Fruit fly (Drosophila melanogaster) whole organism, pupa: Measurements from ENCODE around the gene sgg.

Experiments
- CG10348 ChIP-seq: fragments of 200-800 bp; sonication (Bioruptor generic); IDR thresholded peaks from 2 replicates; pipeline ENCODE4 v1.3.6; 2022; ENCODE audit warnings: missing biosample characterization, missing genetic modification characterization
- CG12605 ChIP-seq: fragments of 200-800 bp; sonication (Bioruptor generic); IDR thresholded peaks from 2 replicates; pipeline ENCODE4 v1.3.6; 2022; ENCODE audit warnings: missing biosample characterization, missing genetic modification characterization
- CG13204 ChIP-seq: fragments of 200-800 bp; sonication (Bioruptor generic); optimal IDR thresholded peaks from 2 replicates; lab custom pipeline; 2018; ENCODE audit warnings: missing biosample characterization, mild to moderate bottlenecking, missing genetic modification characterization, moderate library complexity
- CG14655 ChIP-seq: fragments of 200-800 bp; sonication (Bioruptor generic); optimal IDR thresholded peaks from 3 replicates; lab custom pipeline; 2017; ENCODE audit warnings: mild to moderate bottlenecking, missing biosample characterization, missing genetic modification reagents, missing genetic modification characterization
- CG34367 ChIP-seq: fragments of 200-800 bp; sonication (Bioruptor generic); optimal IDR thresholded peaks from 2 replicates; lab custom pipeline; 2018; ENCODE audit warnings: missing biosample characterization, mild to moderate bottlenecking, missing genetic modification characterization
- CG4496 ChIP-seq: fragments of 200-800 bp; sonication (Bioruptor generic); IDR thresholded peaks from 3 replicates; pipeline ENCODE4 v1.3.6; 2022; ENCODE audit warnings: missing biosample characterization, missing genetic modification characterization
- CG8301 ChIP-seq: fragments of 200-800 bp; sonication (Bioruptor generic); optimal IDR thresholded peaks from 2 replicates; lab custom pipeline; 2018; ENCODE audit warnings: missing biosample characterization, mild to moderate bottlenecking, missing genetic modification characterization
- CG9948 ChIP-seq: fragments of 200-800 bp; sonication (Bioruptor generic); optimal IDR thresholded peaks from 2 replicates; lab custom pipeline; 2018; ENCODE audit warnings: missing biosample characterization, mild to moderate bottlenecking, missing genetic modification characterization, moderate library complexity
- D1 ChIP-seq: fragments of 200-800 bp; sonication (Bioruptor generic); optimal IDR thresholded peaks from 2 replicates; lab custom pipeline; 2018; ENCODE audit warnings: missing biosample characterization, mild to moderate bottlenecking, missing genetic modification characterization, moderate library complexity
- EcR ChIP-seq: fragments of 200-800 bp; sonication (Bioruptor generic); optimal IDR thresholded peaks from 3 replicates; lab custom pipeline; 2019; ENCODE audit warnings: missing biosample characterization, missing genetic modification characterization, mild to moderate bottlenecking, moderate library complexity, missing genetic modification reagents
- Pif1A ChIP-seq: fragments of 200-800 bp; sonication (Bioruptor generic); optimal IDR thresholded peaks from 3 replicates; lab custom pipeline; 2016; ENCODE audit warnings: missing biosample characterization, missing genetic modification characterization
- Snoo ChIP-seq: fragments of 200-800 bp; sonication (Bioruptor generic); optimal IDR thresholded peaks from 3 replicates; lab custom pipeline; 2017; ENCODE audit warnings: missing biosample characterization, mild to moderate bottlenecking, missing genetic modification characterization, inconsistent platforms
- gl ChIP-seq: fragments of 200-800 bp; sonication (Bioruptor generic); optimal IDR thresholded peaks from 2 replicates; lab custom pipeline; 2018; ENCODE audit warnings: missing biosample characterization, mild to moderate bottlenecking, missing genetic modification characterization
- rn ChIP-seq: fragments of 200-800 bp; sonication (Bioruptor generic); IDR thresholded peaks from 2 replicates; pipeline ENCODE4 v1.3.6; 2022; ENCODE audit warnings: missing biosample characterization, missing genetic modification characterization

DNA sequence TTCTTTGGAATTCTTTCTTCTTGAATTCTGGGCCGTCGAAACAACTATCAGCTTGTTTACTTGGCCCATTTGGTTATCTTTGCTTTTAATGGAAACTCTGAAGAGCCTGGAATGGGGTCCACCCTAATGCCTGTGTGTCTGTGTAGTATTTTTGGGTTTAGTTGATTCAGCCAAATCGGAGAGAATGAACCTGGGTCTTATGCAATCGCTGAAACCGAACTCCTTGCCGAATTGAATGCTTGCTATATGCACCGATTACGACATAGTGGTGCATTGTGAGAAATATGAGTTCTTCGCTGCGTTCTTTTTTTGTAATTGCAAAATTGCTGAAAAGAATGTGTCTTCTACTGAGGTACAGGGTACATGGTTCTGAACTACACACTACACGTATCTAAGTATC is 53.2 kb downstream of the sgg start:
- TF ChIP-seq Snoo (tag; lab: Kevin White, UChicago) = no peak
- no peak for TF ChIP-seq rn
- no peak for TF ChIP-seq CG12605 (GFP tag; lab: Robert Waterston, UW)
- TF ChIP-seq CG14655 (GFP tag; lab: Kevin White, UChicago) = no peak
- TF ChIP-seq D1 (tag; lab: Kevin White, UChicago) = no peak
- TF ChIP-seq CG10348 = no peak
- no peak for TF ChIP-seq EcR
- TF ChIP-seq gl (tag; lab: Kevin White, UChicago) = no peak
- TF ChIP-seq CG34367 = no peak
- TF ChIP-seq CG13204 (GFP tag; lab: Kevin White, UChicago) = no peak
- TF ChIP-seq CG4496 (GFP tag; lab: Robert Waterston, UW) = no peak
- no peak for TF ChIP-seq CG8301 (tag; lab: Kevin White, UChicago)
- no peak for TF ChIP-seq Pif1A (GFP tag; lab: Kevin White, UChicago)
- TF ChIP-seq CG9948 (tag; lab: Kevin White, UChicago) = no peak
